Worm (Caenorhabditis elegans) whole organism, midembryonic: ENCODE measurements around the gene F44A2.5.

Experiments used
- T22C8.4 ChIP-seq: fragments of 200-800 bp; sonication (Bioruptor generic); IDR thresholded peaks from 2 replicates; pipeline ENCODE4 v1.3.6; 2022; ENCODE audit warnings: missing genetic modification characterization, missing compliant biosample characterization
- ref-1 ChIP-seq: fragments of 200-800 bp; sonication (Bioruptor generic); conservative IDR thresholded peaks from 2 replicates; pipeline ENCODE4 v1.3.6; 2022; ENCODE audit warnings: missing genetic modification reagents, missing genetic modification characterization, missing compliant biosample characterization
- tab-1 ChIP-seq: fragments of 200-800 bp; sonication (Bioruptor generic); IDR thresholded peaks from 2 replicates; pipeline ENCODE4 v1.3.6; 2022; ENCODE audit warnings: missing genetic modification characterization, missing compliant biosample characterization
- ztf-29 ChIP-seq: fragments of 200-800 bp; sonication (Bioruptor generic); IDR thresholded peaks from 2 replicates; pipeline ENCODE4 v1.3.6; 2022; ENCODE audit warnings: missing genetic modification reagents, missing genetic modification characterization, missing compliant biosample characterization

DNA sequence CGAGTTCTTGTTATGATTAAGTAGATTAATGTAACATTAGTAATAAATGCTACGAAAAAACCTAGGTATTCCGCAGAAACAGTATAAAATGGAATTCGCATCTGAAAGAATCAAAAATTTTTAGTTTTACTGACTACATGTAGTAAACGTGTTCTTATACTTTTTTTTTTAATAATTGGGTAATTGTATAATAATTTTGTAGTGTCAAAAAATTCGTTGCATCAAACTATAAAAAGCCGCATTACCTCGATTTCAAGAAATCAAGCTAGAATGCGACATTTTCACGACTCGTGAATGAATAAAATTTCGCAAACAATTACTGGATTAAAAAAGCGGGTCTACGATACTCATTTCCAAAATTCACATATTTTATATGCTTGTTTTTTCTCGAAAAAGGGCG lies 48.2 kb upstream of the F44A2.5 start, which contains the start of gene str-94:
- no peak for TF ChIP-seq ztf-29 (GFP tag; lab: Robert Waterston, UW)
- TF ChIP-seq tab-1 (GFP tag; lab: Robert Waterston, UW): no peak
- TF ChIP-seq ref-1: no peak
- TF ChIP-seq T22C8.4: no peak
